Fruit fly (Drosophila melanogaster) ovary, adult (tissue): ENCODE results near the gene Clk.

Experiments
- CG17801 ChIP-seq: fragments of 200-800 bp; optimal IDR thresholded peaks from 2 replicates; lab custom pipeline; 2019; ENCODE audit warnings: missing biosample characterization, mild to moderate bottlenecking, missing genetic modification characterization, moderate library complexity; ENCODE audit not compliant: partially characterized antibody

Gene Clk

DNA sequence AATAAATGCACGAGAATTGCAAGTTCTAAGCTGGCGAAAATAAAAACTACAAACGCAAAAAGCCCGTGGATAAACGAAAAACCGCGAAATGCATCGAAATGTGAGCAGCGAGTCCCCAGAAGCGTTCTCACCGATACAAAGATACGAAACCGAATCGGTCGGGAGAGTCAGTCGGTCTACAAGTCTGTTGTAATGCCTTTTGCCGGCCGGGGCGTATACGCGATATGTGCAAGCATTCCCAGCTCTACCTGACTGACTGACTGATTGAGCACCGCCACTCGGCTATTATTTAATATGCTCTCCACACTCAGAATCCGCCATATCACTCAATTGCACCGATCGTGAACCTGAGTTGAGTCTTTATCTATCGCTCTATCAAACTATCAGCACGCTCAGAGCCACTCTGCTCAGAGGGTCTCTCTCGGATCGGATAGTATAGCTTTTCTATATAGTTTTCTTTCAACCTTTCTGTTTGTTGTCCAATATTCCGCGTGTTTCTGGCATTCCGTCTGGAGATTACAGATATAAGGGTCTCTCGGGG, at the start of gene Clk:
Clk (minus strand) TSS at position 239 of the 541 bp plus-strand sequence.
- TF ChIP-seq CG17801, result no peak

DNA sequence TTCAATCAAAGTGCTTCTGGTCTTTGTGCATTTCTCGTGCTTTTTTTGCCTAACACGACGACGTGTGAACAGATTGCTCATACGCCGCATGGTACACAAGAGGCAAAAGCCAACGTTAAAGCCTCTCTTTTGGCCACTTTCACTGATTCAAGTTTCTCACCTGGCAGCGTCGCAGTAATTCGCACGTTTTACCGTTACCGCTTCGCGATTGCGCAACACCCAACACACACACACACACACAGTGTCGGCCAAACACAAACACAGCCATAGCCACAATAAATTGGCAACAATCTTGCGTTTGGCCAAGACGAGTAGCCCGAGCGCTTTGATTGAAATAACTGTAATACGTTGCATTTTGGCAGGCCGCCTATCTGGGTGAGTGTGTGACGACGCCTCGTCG, 47.8 kb upstream of the Clk start:
- no peak for TF ChIP-seq CG17801

DNA sequence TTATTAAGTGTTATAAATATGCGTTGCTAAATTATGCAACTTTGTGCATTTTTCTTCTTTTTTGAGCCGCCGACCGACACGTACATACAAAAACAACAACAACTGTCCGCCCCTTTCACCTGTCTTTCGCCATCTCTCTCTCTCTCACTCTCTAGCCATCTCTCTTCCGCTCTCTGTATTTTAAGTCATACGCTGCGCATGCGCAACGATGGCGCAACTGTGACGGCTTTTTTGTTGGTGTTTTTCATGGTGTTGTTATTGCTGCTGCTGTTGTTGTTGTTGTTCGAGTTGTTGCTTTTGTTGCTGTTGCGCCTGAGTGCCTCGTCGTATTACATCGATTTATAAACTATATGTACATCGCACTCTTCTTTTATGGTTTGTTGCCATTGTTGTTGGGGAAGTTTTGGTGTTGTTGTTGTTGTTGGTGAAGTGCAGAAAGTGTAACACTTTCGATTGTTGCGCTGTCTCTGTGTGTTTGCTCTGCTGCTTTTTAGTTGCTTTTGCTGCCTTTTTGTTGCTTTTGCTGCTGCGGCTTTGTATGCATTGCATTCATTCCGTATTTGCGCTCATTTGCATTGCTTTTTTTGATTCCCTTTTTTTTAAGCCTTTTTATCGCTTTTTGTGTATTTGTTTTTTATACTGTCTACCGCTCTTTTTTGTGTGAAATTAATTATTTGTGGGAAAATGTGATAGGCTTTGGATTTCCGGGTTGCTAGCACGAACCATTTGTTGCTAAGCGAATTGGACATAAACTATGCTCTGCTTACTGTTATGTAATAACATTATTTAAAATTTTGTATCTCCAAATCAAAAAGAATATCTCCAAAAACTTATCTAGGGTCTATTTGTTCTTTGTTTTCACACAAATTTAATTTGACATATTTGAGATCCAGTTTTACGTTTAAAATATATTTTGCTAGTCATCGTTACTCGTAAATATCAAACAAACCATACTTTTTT, 46.5 kb upstream of the Clk start:
- no peak for TF ChIP-seq CG17801

DNA sequence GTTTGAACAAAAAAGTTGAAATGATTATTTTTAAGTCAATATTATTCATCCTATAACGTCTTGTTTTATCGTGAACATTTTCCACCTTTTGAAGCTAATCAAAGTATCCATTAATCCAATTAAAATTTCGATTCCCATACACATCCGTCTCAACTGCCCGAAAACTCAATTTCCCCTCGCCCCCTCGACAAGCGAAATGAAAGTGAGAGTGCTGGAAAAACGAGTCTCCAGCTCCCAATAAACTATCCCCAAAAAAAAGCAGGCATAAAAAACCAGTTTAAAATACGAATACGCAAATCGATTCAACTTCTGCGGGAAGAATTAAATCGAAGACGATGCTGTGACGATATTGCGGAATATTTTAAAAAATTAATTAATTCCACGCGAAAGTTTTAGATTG, 45.8 kb upstream of the Clk start:
- TF ChIP-seq CG17801, result no peak

DNA sequence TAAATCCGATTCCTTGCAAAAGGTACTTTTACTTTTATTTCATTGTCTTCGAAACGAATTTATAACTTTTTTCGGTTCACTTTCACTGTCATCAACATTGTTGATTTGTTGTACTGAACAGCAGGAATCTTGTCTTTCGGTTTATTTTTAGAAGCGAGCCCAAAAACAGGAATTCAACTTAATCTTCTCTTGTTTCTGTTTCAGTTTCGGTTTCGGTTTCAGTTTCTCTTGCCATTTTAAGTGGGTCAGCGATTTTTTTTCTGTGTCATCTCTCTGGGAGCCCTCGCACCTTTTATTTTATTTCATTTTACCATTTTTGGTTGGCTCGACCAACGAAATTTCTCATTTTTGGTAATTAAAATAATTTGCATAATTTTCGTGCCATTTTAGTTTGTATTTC, 44.8 kb upstream of the Clk start:
- no peak for TF ChIP-seq CG17801

dm6 chr3L:7818473-7818980, 43.1 kb upstream of the Clk start:
- no peak for TF ChIP-seq CG17801

- no peak for TF ChIP-seq CG17801
These were observed 41.8 kb upstream of the Clk start for dm6 chr3L:7817194-7817593.

DNA sequence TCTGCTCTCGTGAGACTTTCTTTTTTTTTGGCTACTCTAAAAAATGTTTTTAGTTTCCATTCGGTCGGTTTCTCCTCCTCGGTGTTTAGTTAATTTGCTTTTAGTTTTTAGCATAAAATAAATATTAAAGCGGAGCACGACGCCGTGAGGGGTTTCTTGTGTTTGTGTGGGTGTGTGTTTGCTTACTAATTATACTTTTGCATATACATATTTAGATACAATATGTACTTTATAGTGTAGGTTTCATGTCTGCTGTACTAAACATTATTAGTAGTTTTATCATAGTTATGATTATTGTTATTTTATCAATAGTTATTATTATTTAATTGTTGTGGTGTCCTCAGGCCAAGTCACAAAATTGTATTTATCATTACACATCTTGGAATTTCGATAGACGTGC, 40.6 kb upstream of the Clk start:
- TF ChIP-seq CG17801, result no peak

- TF ChIP-seq CG17801, result no peak
These were observed 38.0 kb upstream of the Clk start for dm6 chr3L:7813422-7813821.

- TF ChIP-seq CG17801, result no peak
These were observed 36.2 kb upstream of the Clk start for dm6 chr3L:7811594-7811993.

dm6 chr3L:7810924-7811323, 35.5 kb upstream of the Clk start:
- no peak for TF ChIP-seq CG17801

DNA sequence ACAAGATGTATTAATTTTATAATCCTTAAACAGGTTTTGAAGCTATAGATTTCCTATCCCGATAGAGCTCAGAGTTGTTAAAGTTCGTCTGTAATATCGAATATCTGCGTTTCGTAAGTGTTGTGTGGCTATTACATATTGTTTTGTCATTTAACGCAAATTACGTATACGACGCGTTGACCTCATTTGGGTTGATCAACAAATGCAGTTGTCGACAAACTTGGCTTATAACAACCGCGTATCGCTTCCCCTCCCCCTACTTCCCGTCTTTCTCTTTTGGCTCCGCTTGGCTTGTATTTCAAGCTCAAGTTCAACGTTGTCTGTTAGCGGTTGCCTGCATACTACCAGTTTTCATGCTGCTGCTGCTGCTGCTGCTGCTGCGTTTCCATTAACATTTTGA, 35.0 kb upstream of the Clk start:
- no peak for TF ChIP-seq CG17801

DNA sequence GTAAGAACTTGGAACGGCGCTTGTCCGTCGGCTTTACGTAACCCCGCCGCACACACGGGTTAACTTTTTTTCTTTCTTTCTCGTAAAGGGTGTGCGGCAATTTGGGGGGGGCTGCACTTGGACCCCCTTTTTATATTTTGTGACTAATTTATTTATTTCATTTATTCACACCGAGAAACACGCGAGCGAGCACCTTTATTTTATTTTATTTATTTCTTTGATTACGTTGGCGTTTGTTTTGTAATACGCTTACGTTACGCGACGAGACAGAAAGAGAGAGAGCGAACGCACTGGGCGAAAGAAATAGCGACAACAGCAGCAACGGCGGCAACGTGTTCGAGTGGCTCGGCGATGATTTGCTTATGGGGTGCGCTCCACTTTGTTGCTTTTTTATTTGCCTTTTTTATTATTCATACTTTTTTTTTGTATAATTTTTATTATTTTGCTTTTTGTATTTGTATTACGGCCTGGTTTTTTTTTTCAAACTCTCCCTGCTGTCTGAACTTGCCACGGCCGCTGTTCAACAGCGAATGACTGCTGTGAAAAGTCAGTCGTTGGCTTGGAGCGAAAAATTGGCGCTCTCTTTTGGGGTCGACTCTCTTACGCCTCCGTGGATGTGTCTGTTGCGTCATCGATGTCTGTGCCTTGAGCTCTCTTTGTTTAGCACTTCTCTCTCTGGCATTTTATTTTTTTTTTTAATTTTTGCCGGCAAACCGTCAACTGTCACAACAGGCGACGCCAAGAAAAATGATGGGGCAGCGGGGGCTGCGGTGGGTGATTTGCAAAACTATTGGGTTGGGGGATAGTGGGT, 34.1 kb upstream of the Clk start, which contains the start of gene CG32369:
CG32369 (minus strand) TSS at position 537 of the 811 bp plus-strand sequence.
- TF ChIP-seq CG17801, result peak; percentile 83

DNA sequence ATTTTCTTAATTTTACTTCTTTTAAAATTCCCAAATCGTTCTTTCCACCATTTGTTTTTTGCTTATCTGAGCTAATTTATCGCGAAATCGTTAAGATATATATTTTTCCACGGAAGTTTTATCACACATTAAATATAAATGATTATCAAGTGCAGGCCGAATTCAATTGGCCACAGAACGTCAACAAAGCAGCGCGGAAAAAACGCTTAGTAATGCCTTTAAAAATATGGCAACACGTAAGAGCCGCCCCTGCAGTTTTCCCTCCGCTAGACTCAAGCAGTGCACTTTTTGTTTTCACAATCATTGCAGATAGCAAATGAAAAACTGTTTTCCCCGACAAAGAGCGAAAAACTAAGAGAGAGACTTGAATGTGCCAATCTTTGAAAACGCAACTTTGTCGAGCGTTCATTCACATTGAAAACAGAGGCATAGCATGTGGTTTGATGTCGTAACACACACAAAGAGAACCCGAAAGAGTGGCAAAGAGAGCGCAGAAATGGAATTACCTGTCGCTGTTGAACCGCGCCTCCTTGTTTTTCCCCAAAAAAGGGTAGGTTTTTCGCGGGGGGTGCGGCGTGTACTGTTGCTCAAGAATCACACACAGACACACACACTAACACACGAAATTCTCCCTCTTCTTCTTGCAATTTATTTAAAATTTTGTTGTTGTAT, 33.2 kb upstream of the Clk start:
- peak; percentile 38 for TF ChIP-seq CG17801

- TF ChIP-seq CG17801, result no peak
These were observed 32.4 kb upstream of the Clk start for dm6 chr3L:7807552-7808402.
